Worm (Caenorhabditis elegans) whole organism, mixed stage, embryonic: ENCODE measurements around the gene C39D10.1.

Experiments used
- lin-13 ChIP-seq: fragments of 150-350 bp; optimal IDR thresholded peaks from 2 replicates; lab custom pipeline; 2014; ENCODE audit warnings: missing biosample characterization, missing genetic modification characterization
- lsy-2 ChIP-seq: fragments of 150-350 bp; optimal IDR thresholded peaks from 2 replicates; lab custom pipeline; 2014; ENCODE audit warnings: missing biosample characterization, missing genetic modification characterization
- sem-2 ChIP-seq: fragments of 200-800 bp; sonication (Bioruptor generic); optimal IDR thresholded peaks from 2 replicates; lab custom pipeline; 2018; ENCODE audit warnings: mild to moderate bottlenecking, missing genetic modification characterization, missing compliant biosample characterization
- unc-62 ChIP-seq: fragments of 150-350 bp; optimal IDR thresholded peaks from 2 replicates; lab custom pipeline; 2014; ENCODE audit warnings: missing biosample characterization, missing genetic modification reagents, missing genetic modification characterization

DNA sequence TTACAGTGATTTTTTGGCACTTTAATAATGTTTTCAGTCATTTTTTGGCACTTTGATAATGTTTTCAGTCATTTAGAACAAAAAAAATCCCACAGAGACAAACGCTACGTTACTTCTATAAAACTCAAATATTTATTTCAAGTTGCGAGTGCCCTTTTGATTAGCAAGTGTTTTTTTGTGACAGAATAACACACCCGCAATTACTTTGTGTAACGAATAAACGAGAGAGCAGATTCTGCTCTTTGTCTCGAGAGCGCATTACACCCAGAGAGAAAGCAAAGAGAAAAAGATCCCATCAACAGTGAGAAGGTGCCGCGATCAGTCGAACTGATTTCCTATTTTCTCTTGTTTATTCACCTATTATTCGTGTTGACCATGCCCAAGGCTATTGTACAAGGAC, 22.8 kb upstream of the C39D10.1 start, which contains the start of gene pcyt-2.2:
- TF ChIP-seq unc-62 (GFP tag; lab: Kevin White, UChicago) (peak; percentile 36), lin-13 (tag; lab: Kevin White, UChicago) (no peak), sem-2 (GFP tag; lab: Kevin White, UChicago) (no peak), lsy-2 (tag; lab: Kevin White, UChicago) (no peak)
